Fruit fly (Drosophila melanogaster) whole organism, embryonic: ENCODE measurements around the gene Fancd2.

Source experiments
- ATbp ChIP-seq: fragments of 200-800 bp; sonication (Bioruptor generic); optimal IDR thresholded peaks from 2 replicates; lab custom pipeline; 2017; ENCODE audit warnings: missing biosample characterization, mild to moderate bottlenecking, missing genetic modification characterization, missing genetic modification reagents
- Awh ChIP-seq: fragments of 200-800 bp; sonication (Bioruptor generic); IDR thresholded peaks from 2 replicates; pipeline ENCODE4, ENCODE4 v1.3.6; 2022; ENCODE audit warnings: missing biosample characterization, missing genetic modification characterization
- Bteb2 ChIP-seq: fragments of 200-800 bp; sonication (Bioruptor generic); optimal IDR thresholded peaks from 2 replicates; lab custom pipeline; 2016; ENCODE audit warnings: missing biosample characterization, missing genetic modification characterization
- CG10209 ChIP-seq: fragments of 200-800 bp; sonication (Bioruptor generic); optimal IDR thresholded peaks from 3 replicates; lab custom pipeline; 2017; ENCODE audit warnings: missing biosample characterization, mild to moderate bottlenecking, missing genetic modification characterization, missing genetic modification reagents
- CG10366 ChIP-seq: fragments of 200-800 bp; sonication (Bioruptor generic); IDR thresholded peaks from 2 replicates; pipeline ENCODE4 v1.3.6; 2022; ENCODE audit warnings: missing biosample characterization, missing genetic modification characterization
- CG12299 ChIP-seq: fragments of 200-800 bp; sonication (Bioruptor generic); optimal IDR thresholded peaks from 2 replicates; lab custom pipeline; 2018; ENCODE audit warnings: missing biosample characterization, mild to moderate bottlenecking, missing genetic modification characterization
- CG15514 ChIP-seq: fragments of 200-800 bp; sonication (Bioruptor generic); optimal IDR thresholded peaks from 3 replicates; lab custom pipeline; 2017; ENCODE audit warnings: missing biosample characterization, missing genetic modification characterization, mild to moderate bottlenecking, moderate library complexity, missing genetic modification reagents
- CG15696 ChIP-seq: fragments of 200-800 bp; sonication (Bioruptor generic); optimal IDR thresholded peaks from 2 replicates; lab custom pipeline; 2019; ENCODE audit warnings: missing biosample characterization, mild to moderate bottlenecking, missing genetic modification characterization, moderate library complexity
- CG18011 ChIP-seq: fragments of 200-800 bp; sonication (Bioruptor generic); optimal IDR thresholded peaks from 2 replicates; lab custom pipeline; 2017; ENCODE audit warnings: missing biosample characterization, missing genetic modification characterization, mild to moderate bottlenecking, moderate library complexity, missing genotype
- CG2116 ChIP-seq: fragments of 200-800 bp; sonication (Bioruptor generic); optimal IDR thresholded peaks from 3 replicates; lab custom pipeline; 2018; ENCODE audit warnings: missing biosample characterization, mild to moderate bottlenecking, missing genetic modification characterization
- CG2129 ChIP-seq: fragments of 200-800 bp; sonication (Bioruptor generic); IDR thresholded peaks from 2 replicates; pipeline ENCODE4 v1.3.6; 2022; ENCODE audit warnings: missing biosample characterization, missing genetic modification characterization; ENCODE audit not compliant: partially characterized antibody
- CG2875 ChIP-seq: fragments of 200-800 bp; sonication (Bioruptor generic); optimal IDR thresholded peaks from 2 replicates; lab custom pipeline; 2017; ENCODE audit warnings: missing biosample characterization, mild to moderate bottlenecking, missing genetic modification characterization, missing genetic modification reagents
- CG30020 ChIP-seq: fragments of 200-800 bp; optimal IDR thresholded peaks from 2 replicates; lab custom pipeline; 2019; ENCODE audit warnings: missing biosample characterization, mild to moderate bottlenecking, missing genetic modification characterization, moderate library complexity
- CG4730 ChIP-seq: fragments of 200-800 bp; sonication (Bioruptor generic); IDR thresholded peaks from 2 replicates; pipeline ENCODE4 v1.3.6; 2022; ENCODE audit warnings: missing biosample characterization, missing genetic modification characterization
- CG5245 ChIP-seq: fragments of 200-800 bp; sonication (Bioruptor generic); optimal IDR thresholded peaks from 3 replicates; lab custom pipeline; 2016; ENCODE audit warnings: missing biosample characterization, missing genetic modification characterization
- CG6791 ChIP-seq: fragments of 200-800 bp; sonication (Bioruptor generic); IDR thresholded peaks from 3 replicates; pipeline ENCODE4 v1.3.6; 2022; ENCODE audit warnings: missing biosample characterization, missing genetic modification characterization; ENCODE audit not compliant: partially characterized antibody
- CG7839 ChIP-seq: fragments of 200-800 bp; sonication (Bioruptor generic); optimal IDR thresholded peaks from 3 replicates; lab custom pipeline; 2018; ENCODE audit warnings: missing biosample characterization, mild to moderate bottlenecking, missing genetic modification characterization, moderate library complexity
- CG7963 ChIP-seq: fragments of 200-800 bp; sonication (Bioruptor generic); IDR thresholded peaks from 3 replicates; pipeline ENCODE4 v1.3.6; 2022; ENCODE audit warnings: missing biosample characterization, missing genetic modification characterization; ENCODE audit not compliant: partially characterized antibody
- CG7987 ChIP-seq: fragments of 200-800 bp; sonication (Bioruptor generic); optimal IDR thresholded peaks from 2 replicates; lab custom pipeline; 2018; ENCODE audit warnings: missing biosample characterization, mild to moderate bottlenecking, missing genetic modification characterization, moderate library complexity
- CG8281 ChIP-seq: fragments of 200-800 bp; sonication (Bioruptor generic); optimal IDR thresholded peaks from 2 replicates; lab custom pipeline; 2018; ENCODE audit warnings: missing biosample characterization, mild to moderate bottlenecking, missing genetic modification characterization, moderate library complexity
- CG8290 ChIP-seq, 3 experiments: fragments of 200-800 bp; sonication (Bioruptor generic); optimal IDR thresholded peaks; 2 replicates each; lab custom pipeline; 2016 to 2019; ENCODE audit warnings: missing biosample characterization in 3 of 3, missing genetic modification characterization in 3 of 3, mild to moderate bottlenecking in 2 of 3, moderate library complexity in 1 of 3
- CG9797 ChIP-seq: fragments of 200-800 bp; sonication (Bioruptor generic); optimal IDR thresholded peaks from 3 replicates; lab custom pipeline; 2018; ENCODE audit warnings: missing biosample characterization, mild to moderate bottlenecking, missing genetic modification characterization
- Dek ChIP-seq: fragments of 200-800 bp; sonication (Bioruptor generic); optimal IDR thresholded peaks from 3 replicates; lab custom pipeline; 2019; ENCODE audit warnings: missing biosample characterization, mild to moderate bottlenecking, missing genetic modification characterization, moderate library complexity
- Dll ChIP-seq: fragments of 200-800 bp; sonication (Bioruptor generic); IDR thresholded peaks from 4 replicates; pipeline ENCODE4 v1.3.6; 2022; ENCODE audit warnings: missing biosample characterization, missing genetic modification characterization; ENCODE audit not compliant: partially characterized antibody
- Dref ChIP-seq: fragments of 200-800 bp; sonication (Bioruptor generic); IDR thresholded peaks from 2 replicates; pipeline ENCODE4 v1.3.6; 2022; ENCODE audit warnings: missing biosample characterization, missing genetic modification characterization
- HLH4C ChIP-seq: fragments of 200-800 bp; sonication (Bioruptor generic); IDR thresholded peaks from 3 replicates; pipeline ENCODE4 v1.3.6; 2022; ENCODE audit warnings: missing biosample characterization, missing genetic modification characterization; ENCODE audit not compliant: partially characterized antibody
- NFAT ChIP-seq: fragments of 200-800 bp; sonication (Bioruptor generic); IDR thresholded peaks from 2 replicates; pipeline ENCODE4 v1.3.6; 2022; ENCODE audit warnings: missing biosample characterization, missing genetic modification characterization
- Six4 ChIP-seq: fragments of 200-800 bp; sonication (Bioruptor generic); optimal IDR thresholded peaks from 2 replicates; lab custom pipeline; 2016; ENCODE audit warnings: missing biosample characterization, missing genetic modification characterization
- Spps ChIP-seq: fragments of 200-800 bp; sonication (Bioruptor generic); optimal IDR thresholded peaks from 2 replicates; lab custom pipeline; 2018; ENCODE audit warnings: missing biosample characterization, mild to moderate bottlenecking, missing genetic modification characterization
- Sry-δ ChIP-seq: fragments of 200-800 bp; sonication (Bioruptor generic); optimal IDR thresholded peaks from 2 replicates; lab custom pipeline; 2016; ENCODE audit warnings: missing biosample characterization, missing genetic modification characterization
- Tbp ChIP-seq: fragments of >200 bp; optimal IDR thresholded peaks from 2 replicates; lab custom pipeline; 2018; ENCODE audit warnings: missing biosample characterization, missing genetic modification characterization
- bsh ChIP-seq, 2 experiments: fragments of 200-800 bp; sonication (Bioruptor generic); optimal IDR thresholded peaks; 2 replicates each; lab custom pipeline; 2017 to 2018; ENCODE audit warnings: mild to moderate bottlenecking in 2 of 2, missing biosample characterization in 2 of 2, missing genetic modification characterization in 2 of 2, moderate library complexity in 1 of 2
- chm ChIP-seq: fragments of 200-800 bp; sonication (Bioruptor generic); IDR thresholded peaks from 2 replicates; pipeline ENCODE4 v1.3.6; 2022; ENCODE audit warnings: missing biosample characterization, missing genetic modification characterization
- dm ChIP-seq: fragments of 200-800 bp; sonication (Bioruptor generic); optimal IDR thresholded peaks from 3 replicates; lab custom pipeline; 2016; ENCODE audit warnings: missing biosample characterization, missing genetic modification characterization
- grau ChIP-seq: fragments of 200-800 bp; optimal IDR thresholded peaks from 3 replicates; lab custom pipeline; 2019; ENCODE audit warnings: missing biosample characterization, mild to moderate bottlenecking, missing genetic modification characterization, moderate library complexity
- h ChIP-seq: fragments of >200 bp; optimal IDR thresholded peaks from 2 replicates; lab custom pipeline; 2017
- knrl ChIP-seq: fragments of 200-800 bp; sonication (Bioruptor generic); IDR thresholded peaks from 3 replicates; pipeline ENCODE4 v1.3.6; 2022; ENCODE audit warnings: missing biosample characterization, missing genetic modification characterization; ENCODE audit not compliant: partially characterized antibody
- lbe ChIP-seq: fragments of 200-800 bp; sonication (Bioruptor generic); optimal IDR thresholded peaks from 2 replicates; lab custom pipeline; 2016; ENCODE audit warnings: missing biosample characterization, mild to moderate bottlenecking, missing genetic modification characterization
- mld ChIP-seq: fragments of 200-800 bp; sonication (Bioruptor generic); IDR thresholded peaks from 3 replicates; pipeline ENCODE4 v1.3.6; 2022; ENCODE audit warnings: missing biosample characterization, missing genetic modification characterization; ENCODE audit not compliant: partially characterized antibody
- p53 ChIP-seq: fragments of 200-800 bp; sonication (Bioruptor generic); optimal IDR thresholded peaks from 2 replicates; lab custom pipeline; 2016; ENCODE audit warnings: missing biosample characterization, missing genetic modification characterization
- pho ChIP-seq: fragments of 200-800 bp; sonication (Bioruptor generic); optimal IDR thresholded peaks from 2 replicates; lab custom pipeline; 2016; ENCODE audit warnings: missing biosample characterization, missing genetic modification characterization
- phol ChIP-seq: fragments of 200-800 bp; sonication (Bioruptor generic); optimal IDR thresholded peaks from 3 replicates; lab custom pipeline; 2018; ENCODE audit warnings: missing biosample characterization, mild to moderate bottlenecking, missing genetic modification characterization, moderate library complexity
- row ChIP-seq: fragments of 200-800 bp; sonication (Bioruptor generic); IDR thresholded peaks from 3 replicates; pipeline ENCODE4 v1.3.6; 2022; ENCODE audit warnings: missing biosample characterization, missing genetic modification characterization
- salm ChIP-seq: fragments of 200-800 bp; sonication (Bioruptor generic); optimal IDR thresholded peaks from 2 replicates; lab custom pipeline; 2018; ENCODE audit warnings: missing biosample characterization, mild to moderate bottlenecking, missing genetic modification characterization
- toy ChIP-seq: fragments of 200-800 bp; sonication (Bioruptor generic); IDR thresholded peaks from 2 replicates; pipeline ENCODE4 v1.3.6; 2022; ENCODE audit warnings: missing biosample characterization, missing genetic modification characterization
- unc-4 ChIP-seq: fragments of 200-800 bp; sonication (Bioruptor generic); IDR thresholded peaks from 2 replicates; pipeline ENCODE4 v1.3.6; 2022; ENCODE audit warnings: missing biosample characterization, missing genetic modification characterization; ENCODE audit not compliant: partially characterized antibody
- zen ChIP-seq: fragments of 200-800 bp; sonication (Bioruptor generic); optimal IDR thresholded peaks from 3 replicates; lab custom pipeline; 2018; ENCODE audit warnings: missing biosample characterization, mild to moderate bottlenecking, missing genetic modification characterization, moderate library complexity

The Fancd2 gene

DNA sequence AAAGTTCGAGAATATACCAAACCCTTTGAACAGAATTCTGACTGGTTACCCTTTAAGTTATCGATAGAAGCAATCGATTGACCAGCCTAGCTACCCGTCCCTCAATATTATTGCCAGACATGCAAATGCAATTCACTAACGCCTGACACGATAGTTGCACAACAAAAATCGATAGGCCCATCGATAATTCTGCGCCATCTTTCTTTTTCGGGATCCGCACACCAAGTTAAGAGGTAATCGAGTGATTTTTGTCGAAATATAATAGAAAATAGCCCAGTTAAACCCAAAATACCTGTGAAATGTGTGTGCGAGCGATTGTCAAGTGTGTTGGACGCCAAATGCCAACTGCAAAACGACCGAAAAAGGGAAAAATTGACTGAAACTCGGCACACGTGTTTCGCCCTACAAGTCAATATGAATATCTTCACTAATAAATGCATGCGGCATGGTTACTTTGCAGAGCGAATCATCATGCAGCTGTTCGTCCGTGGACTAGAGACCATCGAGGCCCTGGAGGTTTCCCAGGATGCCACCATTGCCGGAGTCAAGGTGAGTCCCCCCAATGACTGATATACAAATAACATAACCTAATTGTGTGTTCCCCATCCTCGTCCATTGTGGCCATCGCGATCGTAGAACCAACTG, 34.5 kb upstream of the Fancd2 start, which contains the start of gene RpS30 (continued):
- TF ChIP-seq CG7987 (GFP tag; lab: Kevin White, UChicago): peak; percentile 64
- peak; percentile 55 for TF ChIP-seq CG30020 (tag; lab: Kevin White, UChicago)
- peak; percentile 100 for TF ChIP-seq Dref (GFP tag; lab: Robert Waterston, UW)
- peak; percentile 47; the same call in 2 of the 3 replicates for TF ChIP-seq row (GFP tag; lab: Robert Waterston, UW)
- peak; percentile 52 for TF ChIP-seq p53 (GFP tag; lab: Kevin White, UChicago)
- TF ChIP-seq CG8281 (tag; lab: Kevin White, UChicago): peak; percentile 81
- no peak for TF ChIP-seq CG12299 (tag; lab: Kevin White, UChicago)
- peak; percentile 92 for TF ChIP-seq CG2129 (GFP tag; lab: Robert Waterston, UW)
- peak; percentile 45 for TF ChIP-seq lbe (GFP tag; lab: Kevin White, UChicago)
- peak; percentile 36 for TF ChIP-seq Spps (tag; lab: Kevin White, UChicago)
- TF ChIP-seq Six4 (GFP tag; lab: Kevin White, UChicago): peak; percentile 3
- peak; percentile 44 for TF ChIP-seq CG15696 (tag; lab: Kevin White, UChicago)
- peak; percentile 47; the same call in 1 of the 2 replicates for TF ChIP-seq chm
- TF ChIP-seq knrl: peak; percentile 96
- peak; percentile 97 for TF ChIP-seq CG6791
- TF ChIP-seq NFAT (GFP tag; lab: Robert Waterston, UW): peak; percentile 58; the same call in 1 of the 2 replicates
- TF ChIP-seq ATbp: no peak
- no peak for TF ChIP-seq toy (GFP tag; lab: Robert Waterston, UW)
- TF ChIP-seq Awh: no peak
- peak; percentile 49 for TF ChIP-seq grau (tag; lab: Kevin White, UChicago)
- peak; percentile 64 for TF ChIP-seq zen (tag; lab: Kevin White, UChicago)
- TF ChIP-seq CG8290 (GFP tag; optimal IDR thresholded peaks at IDR 0.05; lab: Kevin White, UChicago): peak; percentile 47
- peak in 1 of 2 experiments; percentile 87 for TF ChIP-seq CG8290 (tag; optimal IDR thresholded peaks at IDR 0.05; lab: Kevin White, UChicago)
- TF ChIP-seq pho: peak; percentile 45
- TF ChIP-seq CG10209 (GFP tag; lab: Kevin White, UChicago): peak; percentile 9
- peak; percentile 16 for TF ChIP-seq Dek (tag; lab: Kevin White, UChicago)
- no peak for TF ChIP-seq CG4730 (GFP tag; lab: Robert Waterston, UW)
- TF ChIP-seq HLH4C (GFP tag; lab: Robert Waterston, UW): peak; percentile 96
- TF ChIP-seq CG2875 (GFP tag; lab: Kevin White, UChicago): peak; percentile 19
- peak; percentile 97 for TF ChIP-seq CG7963
- TF ChIP-seq h (lab: Kevin White, UChicago): no peak
- peak; percentile 81; the same call in 2 of the 3 replicates for TF ChIP-seq mld (GFP tag; lab: Robert Waterston, UW)
- TF ChIP-seq unc-4 (GFP tag; lab: Robert Waterston, UW): peak; percentile 98
- peak in 1 of 2 experiments; percentile 36 for TF ChIP-seq bsh (GFP tag; optimal IDR thresholded peaks at IDR 0.05; lab: Kevin White, UChicago)
- TF ChIP-seq Sry-δ (GFP tag; lab: Kevin White, UChicago): peak; percentile 95
- TF ChIP-seq Bteb2: peak; percentile 44
- TF ChIP-seq CG18011 (GFP tag; lab: Kevin White, UChicago): peak; percentile 20
- TF ChIP-seq CG2116: peak; percentile 95
- TF ChIP-seq CG7839 (tag; lab: Kevin White, UChicago): peak; percentile 22
- peak; percentile 100 for TF ChIP-seq phol (tag; lab: Kevin White, UChicago)
- TF ChIP-seq CG15514 (GFP tag; lab: Kevin White, UChicago): peak; percentile 79
- peak; percentile 26; the same call in 1 of the 2 replicates for TF ChIP-seq CG10366 (GFP tag; lab: Robert Waterston, UW)
- peak; percentile 35 for TF ChIP-seq CG5245
- TF ChIP-seq Tbp: no peak
- TF ChIP-seq CG9797 (GFP tag; lab: Kevin White, UChicago): peak; percentile 94
- TF ChIP-seq Dll: peak; percentile 95
- TF ChIP-seq salm (tag; lab: Kevin White, UChicago): peak; percentile 26
- TF ChIP-seq dm (GFP tag; lab: Kevin White, UChicago): peak; percentile 91
